Worm (Caenorhabditis elegans): ENCODE results near the gene srd-3.

srd-3 gene

ce11 chrII:160561-161123, 31.8 kb upstream of the srd-3 start:
- TF ChIP-seq hlh-8 (tag; optimal IDR thresholded peaks at IDR 0.05) (peak; percentile 96), tbx-2 (tag; optimal IDR thresholded peaks at IDR 0.05) (no peak)

DNA sequence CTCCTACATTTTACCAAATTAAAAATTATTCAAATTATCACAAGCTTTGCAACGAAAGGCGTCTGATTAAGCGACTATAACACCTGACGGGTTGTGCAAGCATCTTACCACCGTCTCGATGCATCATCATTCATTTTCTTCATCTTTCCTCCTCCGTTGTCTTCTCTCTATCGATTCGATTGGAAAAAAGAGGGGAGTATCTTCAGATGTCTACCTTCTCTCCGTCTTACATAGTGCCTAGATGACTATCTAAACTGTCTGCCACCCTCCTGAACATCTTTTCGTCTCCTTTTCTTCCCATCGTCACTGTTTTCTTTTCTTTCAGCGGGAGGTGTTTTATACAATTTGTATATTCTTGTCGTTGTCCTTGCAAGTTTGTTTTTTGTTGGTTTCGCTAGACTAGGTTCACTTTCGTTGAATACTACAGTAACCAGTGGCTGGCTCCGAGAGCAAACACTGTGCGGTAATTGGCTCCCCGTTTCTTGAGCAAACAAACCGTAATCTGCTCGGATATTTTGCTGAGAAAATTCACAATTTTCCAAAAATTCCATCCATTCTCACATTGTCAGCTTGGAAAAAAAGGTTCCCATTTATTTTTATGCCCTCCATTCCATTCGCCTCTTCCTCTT, 30.6 kb upstream of the srd-3 start:
- TF ChIP-seq dve-1 (tag; optimal IDR thresholded peaks at IDR 0.05) = peak; percentile 28
- TF ChIP-seq unc-55 (GFP tag; optimal IDR thresholded peaks at IDR 0.05) = peak; percentile 64
- TF ChIP-seq ttx-3 (tag; optimal IDR thresholded peaks at IDR 0.05) = no peak
- no peak for TF ChIP-seq hlh-8 (tag; optimal IDR thresholded peaks at IDR 0.05)
- peak; percentile 62 for TF ChIP-seq nfya-1 (tag; optimal IDR thresholded peaks at IDR 0.05)
- TF ChIP-seq fkh-6 (tag; optimal IDR thresholded peaks at IDR 0.05) = no peak
- peak; percentile 5 for TF ChIP-seq elt-2 (tag; optimal IDR thresholded peaks at IDR 0.05)
- TF ChIP-seq syd-9 (tag; optimal IDR thresholded peaks at IDR 0.05) = no peak
- no peak for TF ChIP-seq hlh-30 (tag; optimal IDR thresholded peaks at IDR 0.05; ENCODE audit: insufficient read depth)
- no peak for TF ChIP-seq pag-3 (tag; optimal IDR thresholded peaks at IDR 0.05; ENCODE audit: borderline replicate concordance)
- peak; percentile 22 for TF ChIP-seq ceh-18 (tag; optimal IDR thresholded peaks at IDR 0.05)

- TF ChIP-seq dmd-4 (tag; optimal IDR thresholded peaks at IDR 0.05; ENCODE audit: borderline replicate concordance) = peak; percentile 21
- peak; percentile 5 for TF ChIP-seq rnt-1 (tag; optimal IDR thresholded peaks at IDR 0.05)
- TF ChIP-seq unc-42 (tag; optimal IDR thresholded peaks at IDR 0.05) = peak; percentile 93
- TF ChIP-seq ceh-2 (tag; optimal IDR thresholded peaks at IDR 0.05) = no peak
These were observed 29.3 kb upstream of the srd-3 start for ce11 chrII:158004-158731.

- TF ChIP-seq npax-4 (tag; optimal IDR thresholded peaks at IDR 0.05) = no peak
- peak; percentile 65 for TF ChIP-seq elt-2 (tag; optimal IDR thresholded peaks at IDR 0.05)
- no peak for TF ChIP-seq hlh-15 (tag; optimal IDR thresholded peaks at IDR 0.05)
- TF ChIP-seq unc-3 (GFP tag; conservative IDR thresholded peaks at IDR 0.05) = no peak
- no peak for TF ChIP-seq unc-3 (tag; optimal IDR thresholded peaks at IDR 0.05)
- no peak for TF ChIP-seq ceh-9 (tag; optimal IDR thresholded peaks at IDR 0.05)
- TF ChIP-seq ahr-1 (tag; optimal IDR thresholded peaks at IDR 0.05) = no peak
- TF ChIP-seq ceh-2 (tag; optimal IDR thresholded peaks at IDR 0.05) = no peak
- no peak for TF ChIP-seq che-1 (tag; optimal IDR thresholded peaks at IDR 0.05)
- TF ChIP-seq ceh-45 (GFP tag; IDR thresholded peaks at IDR 0.05) = no peak
These were observed 28.2 kb upstream of the srd-3 start for ce11 chrII:156999-157499.

ce11 chrII:155904-156303, 27.1 kb upstream of the srd-3 start, which contains the start of gene mrpl-28:
TSS of gene mrpl-28 (minus strand) at chrII:156009.
- TF ChIP-seq pqm-1 (tag; optimal IDR thresholded peaks at IDR 0.05) (peak; percentile 43), ceh-22 (tag; optimal IDR thresholded peaks at IDR 0.05) (no peak), elt-2 (tag; optimal IDR thresholded peaks at IDR 0.05) (peak; percentile 63), ceh-45 (GFP tag; IDR thresholded peaks at IDR 0.05) (no peak), ceh-18 (tag; optimal IDR thresholded peaks at IDR 0.05) (peak; percentile 52), tbx-2 (tag; optimal IDR thresholded peaks at IDR 0.05) (peak; percentile 40), Y22D7AL.16 (tag; optimal IDR thresholded peaks at IDR 0.05) (no peak), C08G9.2 (tag; optimal IDR thresholded peaks at IDR 0.05) (peak; percentile 46), ceh-34 (tag; optimal IDR thresholded peaks at IDR 0.05) (peak; percentile 25), dve-1 (tag; optimal IDR thresholded peaks at IDR 0.05) (peak; percentile 57), nfya-1 (tag; optimal IDR thresholded peaks at IDR 0.05) (peak; percentile 66), pax-1 (tag; optimal IDR thresholded peaks at IDR 0.05) (peak; percentile 71), unc-42 (tag; optimal IDR thresholded peaks at IDR 0.05) (peak; percentile 69), elt-4 (tag; optimal IDR thresholded peaks at IDR 0.05) (no peak), ets-4 (tag; optimal IDR thresholded peaks at IDR 0.05) (peak; percentile 50), ceh-31 (tag; optimal IDR thresholded peaks at IDR 0.05) (peak; percentile 51)

All from whole organism, late embryonic.